Worm (Caenorhabditis elegans): Measurements from ENCODE around the gene cpd-2.

ce11 chrX:16039173-16039572 is 10.5 kb upstream of the cpd-2 start:
- TF ChIP-seq hmg-20 (GFP tag; IDR thresholded peaks at IDR 0.05) (no peak), bed-1 (GFP tag; IDR thresholded peaks at IDR 0.05) (no peak), nfya-1 (tag; optimal IDR thresholded peaks at IDR 0.05; ENCODE audit: borderline replicate concordance, insufficient read depth) (no peak), F52B5.7 (tag; optimal IDR thresholded peaks at IDR 0.05) (no peak), egl-18 (GFP tag; IDR thresholded peaks at IDR 0.05) (no peak), nfya-2 (GFP tag; IDR thresholded peaks at IDR 0.05) (no peak), let-607 (tag; optimal IDR thresholded peaks at IDR 0.05) (no peak), D2030.7 (GFP tag; IDR thresholded peaks at IDR 0.05) (no peak), T26A5.8 (tag; optimal IDR thresholded peaks at IDR 0.05) (no peak), lin-40 (tag; optimal IDR thresholded peaks at IDR 0.05) (no peak), ama-1 (optimal IDR thresholded peaks at IDR 0.05) (no peak), ama-1 (GFP tag; optimal IDR thresholded peaks at IDR 0.05) (no peak), attf-3 (GFP tag; conservative IDR thresholded peaks at IDR 0.05) (no peak)
